Worm (Caenorhabditis elegans) whole organism, L2 larva: Measurements from ENCODE around the gene fard-1.

Source experiments
- alr-1 ChIP-seq: fragments of 150-350 bp; optimal IDR thresholded peaks from 2 replicates; lab custom pipeline; 2014; ENCODE audit warnings: missing biosample characterization, missing genetic modification characterization
- ama-1 ChIP-seq: fragments of 150-350 bp; optimal IDR thresholded peaks from 2 replicates; lab custom pipeline; 2018; ENCODE audit warnings: inconsistent platforms
- dmd-4 ChIP-seq: sonication (generic microtip); optimal IDR thresholded peaks from 2 replicates; lab custom pipeline; 2017; ENCODE audit warnings: missing biosample characterization, missing genetic modification characterization
- lsy-2 ChIP-seq, 2 experiments: fragments of 150-350 bp in 1 of 2; sonication (generic microtip) in 1 of 2; optimal IDR thresholded peaks; 2 replicates each; lab custom pipeline; 2014 to 2017; ENCODE audit warnings: missing biosample characterization in 2 of 2, missing genetic modification characterization in 2 of 2

- no peak for TF ChIP-seq lsy-2 (tag; optimal IDR thresholded peaks at IDR 0.05; lab: Kevin White, UChicago)
- no peak for TF ChIP-seq alr-1 (tag; lab: Kevin White, UChicago)
- no peak for TF ChIP-seq dmd-4
- TF ChIP-seq ama-1 (lab: Kevin White, UChicago) = no peak
These were observed 20.4 kb downstream of the fard-1 start for ce11 chrX:2953522-2954032.
